Worm (Caenorhabditis elegans): ENCODE data around the gene wdr-60.

DNA sequence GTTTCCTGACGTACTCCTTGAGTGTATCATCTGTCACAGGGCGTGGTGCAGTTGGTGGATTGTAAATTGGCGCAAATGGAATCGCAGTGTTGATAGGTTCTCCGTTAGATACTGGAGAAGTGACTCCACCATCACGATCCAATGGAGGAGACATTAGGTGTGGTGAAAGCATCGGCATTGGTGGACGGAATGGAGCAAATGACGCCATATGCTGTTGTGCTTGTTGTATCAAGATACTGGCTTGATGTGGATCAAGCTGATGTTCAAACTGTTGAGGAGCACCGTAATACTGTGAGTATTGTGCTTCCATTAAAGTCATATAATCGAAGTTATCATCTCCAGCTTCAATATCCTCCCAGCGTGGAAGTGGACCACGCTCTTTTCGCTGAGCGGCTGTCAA, 25.5 kb downstream of the wdr-60 start:
- TF ChIP-seq ztf-23 (GFP tag; IDR thresholded peaks at IDR 0.05) = no peak
- no peak for TF ChIP-seq tab-1 (GFP tag; IDR thresholded peaks at IDR 0.05)
- TF ChIP-seq ztf-29 (GFP tag; IDR thresholded peaks at IDR 0.05) = no peak
- TF ChIP-seq med-1 (GFP tag; optimal IDR thresholded peaks at IDR 0.05; ENCODE audit: insufficient read depth) = no peak
- no peak for TF ChIP-seq flt-1 (GFP tag; IDR thresholded peaks at IDR 0.05)
- no peak for TF ChIP-seq klf-2 (GFP tag; conservative IDR thresholded peaks at IDR 0.05)

Data from whole organism, midembryonic.